Fruit fly (Drosophila melanogaster) whole organism, prepupa: ENCODE measurements around the gene fh.

Experiments used
- Blimp-1 ChIP-seq: fragments of 200-800 bp; sonication (Bioruptor generic); optimal IDR thresholded peaks from 3 replicates; lab custom pipeline; 2017; ENCODE audit warnings: missing biosample characterization, missing genetic modification characterization, mild to moderate bottlenecking, moderate library complexity, missing genetic modification reagents
- CG31627 ChIP-seq: fragments of 200-800 bp; sonication (Bioruptor generic); optimal IDR thresholded peaks from 3 replicates; lab custom pipeline; 2016; ENCODE audit warnings: missing biosample characterization, missing genetic modification characterization
- CG32006 ChIP-seq: fragments of 200-800 bp; sonication (Bioruptor generic); optimal IDR thresholded peaks from 3 replicates; lab custom pipeline; 2017; ENCODE audit warnings: missing biosample characterization, mild to moderate bottlenecking, missing genetic modification characterization
- CG6854 ChIP-seq: fragments of 200-800 bp; sonication (Bioruptor generic); optimal IDR thresholded peaks from 2 replicates; lab custom pipeline; 2017; ENCODE audit warnings: missing biosample characterization, mild to moderate bottlenecking, missing genetic modification characterization
- Eip93F ChIP-seq: fragments of 200-800 bp; sonication (Bioruptor generic); optimal IDR thresholded peaks from 2 replicates; lab custom pipeline; 2016; ENCODE audit warnings: missing biosample characterization, mild to moderate bottlenecking, missing genetic modification characterization
- Hr39 ChIP-seq: fragments of 200-800 bp; sonication (Bioruptor generic); optimal IDR thresholded peaks from 2 replicates; lab custom pipeline; 2016; ENCODE audit warnings: missing biosample characterization, missing genetic modification characterization
- Lpt ChIP-seq: fragments of 200-800 bp; sonication (Bioruptor generic); optimal IDR thresholded peaks from 3 replicates; lab custom pipeline; 2016; ENCODE audit warnings: missing biosample characterization, missing genetic modification characterization
- cyc ChIP-seq: fragments of 200-800 bp; sonication (Bioruptor generic); optimal IDR thresholded peaks from 3 replicates; lab custom pipeline; 2016; ENCODE audit warnings: missing biosample characterization, missing genetic modification characterization
- fd59A ChIP-seq: fragments of 200-800 bp; sonication (Bioruptor generic); optimal IDR thresholded peaks from 2 replicates; lab custom pipeline; 2017; ENCODE audit warnings: missing biosample characterization, mild to moderate bottlenecking, missing genetic modification characterization, missing genetic modification reagents
- fd85E ChIP-seq: fragments of 200-800 bp; sonication (Bioruptor generic); optimal IDR thresholded peaks from 3 replicates; lab custom pipeline; 2016; ENCODE audit warnings: missing biosample characterization, missing genetic modification characterization
- net ChIP-seq: fragments of 200-800 bp; sonication (Bioruptor generic); optimal IDR thresholded peaks from 3 replicates; lab custom pipeline; 2016; ENCODE audit warnings: missing biosample characterization, missing genetic modification characterization

dm6 chrX:9106212-9106774 is 42.6 kb downstream of the fh start, which contains the start of gene Bx42:
- TF ChIP-seq Hr39 (GFP tag; lab: Kevin White, UChicago) = no peak
- TF ChIP-seq CG6854 (GFP tag; lab: Kevin White, UChicago) = no peak
- no peak for TF ChIP-seq fd85E
- TF ChIP-seq fd59A (GFP tag; lab: Kevin White, UChicago) = no peak
- TF ChIP-seq cyc (GFP tag; lab: Kevin White, UChicago) = no peak
- no peak for TF ChIP-seq CG31627 (GFP tag; lab: Kevin White, UChicago)
- TF ChIP-seq CG32006 (GFP tag; lab: Kevin White, UChicago) = no peak
- TF ChIP-seq Eip93F (GFP tag; lab: Kevin White, UChicago) = no peak
- no peak for TF ChIP-seq net
- TF ChIP-seq Blimp-1 (GFP tag; lab: Kevin White, UChicago) = no peak
- no peak for TF ChIP-seq Lpt (GFP tag; lab: Kevin White, UChicago)
